Worm (Caenorhabditis elegans) whole organism, L4 larva: Measurements from ENCODE around the gene csn-5.
"Not testable (repeated sequence)": the region's sequence is repeated elsewhere in the genome, so short reads cannot be mapped to it uniquely, and the experiment has no call there.

ENCODE experiments used
- lin-13 ChIP-seq: fragments of 150-350 bp; optimal IDR thresholded peaks from 2 replicates; lab custom pipeline; 2014; ENCODE audit warnings: missing biosample characterization, missing genetic modification reagents, missing genetic modification characterization
- lin-29 ChIP-seq: fragments of 200-800 bp; sonication (Bioruptor generic); IDR thresholded peaks from 2 replicates; pipeline ENCODE4 v1.3.6; 2022; ENCODE audit warnings: missing genetic modification reagents, missing genetic modification characterization, missing compliant biosample characterization
- pha-4 ChIP-seq, 2 experiments: fragments of 150-350 bp in 1 of 2; fragments of 200-800 bp in 1 of 2; sonication (Bioruptor generic) in 1 of 2; IDR thresholded peaks in 1 of 2; optimal IDR thresholded peaks in 1 of 2; 2 replicates each; pipeline versions ENCODE4 v1.3.6 to Lab custom; 2014 to 2022; ENCODE audit warnings: missing genetic modification characterization in 2 of 2, missing genetic modification reagents in 2 of 2, missing biosample characterization in 1 of 2, missing compliant biosample characterization in 1 of 2
- vab-7 ChIP-seq: fragments of 200-800 bp; sonication (Bioruptor generic); IDR thresholded peaks from 2 replicates; pipeline ENCODE4 v1.3.6; 2022; ENCODE audit warnings: missing genetic modification reagents, missing genetic modification characterization, missing compliant biosample characterization

- TF ChIP-seq vab-7 (GFP tag; lab: Robert Waterston, UW); lin-13 (GFP tag; lab: Kevin White, UChicago); lin-29 (GFP tag; lab: Robert Waterston, UW); pha-4 (GFP tag; IDR thresholded peaks at IDR 0.05; lab: Robert Waterston, UW); pha-4 (tag; optimal IDR thresholded peaks at IDR 0.05; lab: Kevin White, UChicago): not testable (repeated sequence)
These were observed 41.9 kb downstream of the csn-5 start for ce11 chrIV:5691189-5691588.
